Fruit fly (Drosophila melanogaster) whole organism, adult: ENCODE data around the gene LManI.

Experiments used
- CG11617 ChIP-seq: fragments of 200-800 bp; sonication (Bioruptor generic); optimal IDR thresholded peaks from 2 replicates; lab custom pipeline; 2017; ENCODE audit warnings: mild to moderate bottlenecking, missing biosample characterization, missing genetic modification reagents, missing genetic modification characterization
- CG12768 ChIP-seq: fragments of 200-800 bp; sonication (Bioruptor generic); optimal IDR thresholded peaks from 2 replicates; lab custom pipeline; 2017; ENCODE audit warnings: missing biosample characterization, missing genetic modification characterization, mild to moderate bottlenecking, moderate library complexity, missing genetic modification reagents
- CG14711 ChIP-seq: fragments of 200-800 bp; sonication (Bioruptor generic); optimal IDR thresholded peaks from 2 replicates; lab custom pipeline; 2018; ENCODE audit warnings: missing biosample characterization, mild to moderate bottlenecking, missing genetic modification characterization, moderate library complexity
- CG33017 ChIP-seq: fragments of 200-800 bp; sonication (Bioruptor generic); optimal IDR thresholded peaks from 2 replicates; lab custom pipeline; 2018; ENCODE audit warnings: missing biosample characterization, mild to moderate bottlenecking, missing genetic modification characterization, moderate library complexity
- CG5204 ChIP-seq: fragments of 200-800 bp; sonication (Bioruptor generic); optimal IDR thresholded peaks from 2 replicates; lab custom pipeline; 2016; ENCODE audit warnings: missing biosample characterization, missing genetic modification characterization
- CG7045 ChIP-seq: fragments of 200-800 bp; sonication (Bioruptor generic); optimal IDR thresholded peaks from 2 replicates; lab custom pipeline; 2017; ENCODE audit warnings: missing biosample characterization, mild to moderate bottlenecking, missing genetic modification characterization
- Crg-1 ChIP-seq: fragments of 200-800 bp; sonication (Bioruptor generic); optimal IDR thresholded peaks from 2 replicates; lab custom pipeline; 2016; ENCODE audit warnings: missing biosample characterization, missing genetic modification characterization
- Hr96 ChIP-seq: fragments of 200-800 bp; sonication (Bioruptor generic); optimal IDR thresholded peaks from 2 replicates; lab custom pipeline; 2016; ENCODE audit warnings: missing biosample characterization, missing genetic modification characterization
- Mnt ChIP-seq: fragments of 200-800 bp; sonication (Bioruptor generic); optimal IDR thresholded peaks from 2 replicates; lab custom pipeline; 2016; ENCODE audit warnings: missing biosample characterization, mild to moderate bottlenecking, missing genetic modification characterization
- bab1 ChIP-seq: fragments of 200-800 bp; sonication (Bioruptor generic); optimal IDR thresholded peaks from 3 replicates; lab custom pipeline; 2019; ENCODE audit warnings: missing biosample characterization, mild to moderate bottlenecking, missing genetic modification characterization, moderate library complexity
- cic ChIP-seq: fragments of 200-800 bp; sonication (Bioruptor generic); optimal IDR thresholded peaks from 2 replicates; lab custom pipeline; 2017; ENCODE audit warnings: missing biosample characterization, mild to moderate bottlenecking, missing genetic modification characterization, moderate library complexity
- cnc ChIP-seq, 2 experiments: fragments of >200 bp; optimal IDR thresholded peaks; 2 replicates each; lab custom pipeline; 2017
- pad ChIP-seq: fragments of 200-800 bp; sonication (Bioruptor generic); optimal IDR thresholded peaks from 3 replicates; lab custom pipeline; 2017; ENCODE audit warnings: missing biosample characterization, missing genetic modification characterization, mild to moderate bottlenecking, moderate library complexity, missing genetic modification reagents
- toe ChIP-seq: fragments of 200-800 bp; sonication (Bioruptor generic); optimal IDR thresholded peaks from 2 replicates; lab custom pipeline; 2016; ENCODE audit warnings: missing biosample characterization, missing genetic modification characterization

dm6 chr2L:10496338-10496737, 39.3 kb upstream of the LManI start:
- TF ChIP-seq CG33017 (tag; lab: Kevin White, UChicago) (no peak), cnc (optimal IDR thresholded peaks at IDR 0.05; lab: Kevin White, UChicago) (no peak), CG12768 (GFP tag; lab: Kevin White, UChicago) (no peak), Crg-1 (GFP tag; lab: Kevin White, UChicago) (no peak), CG11617 (GFP tag; lab: Kevin White, UChicago) (no peak), toe (GFP tag; lab: Kevin White, UChicago) (no peak), Mnt (GFP tag; lab: Kevin White, UChicago) (no peak), CG7045 (GFP tag; lab: Kevin White, UChicago) (no peak), CG14711 (tag; lab: Kevin White, UChicago) (no peak), CG5204 (GFP tag; lab: Kevin White, UChicago) (no peak), Hr96 (GFP tag; lab: Kevin White, UChicago) (no peak), cic (no peak), bab1 (GFP tag; lab: Kevin White, UChicago) (no peak), pad (GFP tag; lab: Kevin White, UChicago) (no peak)
